Fruit fly (Drosophila melanogaster) whole organism, embryonic: ENCODE data around the gene CG44261.

Source experiments
- Antp ChIP-seq: fragments of 200-800 bp; sonication (Bioruptor generic); optimal IDR thresholded peaks from 3 replicates; lab custom pipeline; 2016; ENCODE audit warnings: missing biosample characterization, missing genetic modification characterization
- Awh ChIP-seq: fragments of 200-800 bp; sonication (Bioruptor generic); IDR thresholded peaks from 2 replicates; pipeline ENCODE4, ENCODE4 v1.3.6; 2022; ENCODE audit warnings: missing biosample characterization, missing genetic modification characterization
- CG10565 ChIP-seq: fragments of 200-800 bp; sonication (Bioruptor generic); optimal IDR thresholded peaks from 3 replicates; lab custom pipeline; 2016; ENCODE audit warnings: missing biosample characterization, mild to moderate bottlenecking, missing genetic modification characterization
- CG11247 ChIP-seq: fragments of 200-800 bp; sonication (Bioruptor generic); IDR thresholded peaks from 2 replicates; pipeline ENCODE4 v1.3.6; 2022; ENCODE audit warnings: missing biosample characterization, missing genetic modification characterization
- CG1233 ChIP-seq: fragments of 200-800 bp; sonication (Bioruptor generic); optimal IDR thresholded peaks from 4 replicates; lab custom pipeline; 2018; ENCODE audit warnings: missing biosample characterization, mild to moderate bottlenecking, missing genetic modification characterization
- CG13424 ChIP-seq: fragments of 200-800 bp; sonication (Bioruptor generic); optimal IDR thresholded peaks from 2 replicates; lab custom pipeline; 2019; ENCODE audit warnings: missing biosample characterization, mild to moderate bottlenecking, missing genetic modification characterization, moderate library complexity
- CG14014 ChIP-seq: fragments of 200-800 bp; sonication (Bioruptor generic); IDR thresholded peaks from 2 replicates; pipeline ENCODE4 v1.3.6; 2022; ENCODE audit warnings: missing biosample characterization, missing genetic modification characterization
- CG14710 ChIP-seq: fragments of 200-800 bp; sonication (Bioruptor generic); optimal IDR thresholded peaks from 3 replicates; lab custom pipeline; 2019; ENCODE audit warnings: missing biosample characterization, mild to moderate bottlenecking, missing genetic modification characterization, moderate library complexity
- CG14965 ChIP-seq: fragments of 200-800 bp; sonication (Bioruptor generic); optimal IDR thresholded peaks from 2 replicates; lab custom pipeline; 2016; ENCODE audit warnings: missing biosample characterization, missing genetic modification characterization, borderline replicate concordance
- CG16815 ChIP-seq: fragments of 200-800 bp; sonication (Bioruptor generic); optimal IDR thresholded peaks from 3 replicates; lab custom pipeline; 2017; ENCODE audit warnings: missing biosample characterization, mild to moderate bottlenecking, missing genetic modification characterization
- CG17359 ChIP-seq: fragments of 200-800 bp; sonication (Bioruptor generic); optimal IDR thresholded peaks from 3 replicates; lab custom pipeline; 2018; ENCODE audit warnings: missing biosample characterization, mild to moderate bottlenecking, missing genetic modification characterization, moderate library complexity
- CG18011 ChIP-seq: fragments of 200-800 bp; sonication (Bioruptor generic); optimal IDR thresholded peaks from 2 replicates; lab custom pipeline; 2017; ENCODE audit warnings: missing biosample characterization, missing genetic modification characterization, mild to moderate bottlenecking, moderate library complexity, missing genotype
- CG18599 ChIP-seq: fragments of 200-800 bp; sonication (Bioruptor generic); optimal IDR thresholded peaks from 3 replicates; lab custom pipeline; 2017; ENCODE audit warnings: missing biosample characterization, missing genetic modification characterization, mild to moderate bottlenecking, moderate library complexity, missing genetic modification reagents
- CG2889 ChIP-seq: fragments of 200-800 bp; sonication (Bioruptor generic); IDR thresholded peaks from 3 replicates; pipeline ENCODE4 v1.3.6; 2022; ENCODE audit warnings: missing biosample characterization, missing genetic modification characterization
- CG3726 ChIP-seq: fragments of 200-800 bp; sonication (Bioruptor generic); IDR thresholded peaks from 3 replicates; pipeline ENCODE4, ENCODE4 v1.3.6; 2022; ENCODE audit warnings: missing biosample characterization, missing genetic modification characterization
- CG43689 ChIP-seq: fragments of 200-800 bp; sonication (Bioruptor generic); IDR thresholded peaks from 2 replicates; pipeline ENCODE4 v1.3.6; 2022; ENCODE audit warnings: missing biosample characterization, missing genetic modification characterization
- CG4404 ChIP-seq: fragments of 200-800 bp; sonication (Bioruptor generic); IDR thresholded peaks from 2 replicates; pipeline ENCODE4 v1.3.6; 2022; ENCODE audit warnings: missing biosample characterization, missing genetic modification characterization
- CG4854 ChIP-seq: fragments of 200-800 bp; sonication (Bioruptor generic); optimal IDR thresholded peaks from 2 replicates; lab custom pipeline; 2016; ENCODE audit warnings: missing biosample characterization, missing genetic modification characterization, inconsistent platforms
- CG8924 ChIP-seq: fragments of 200-800 bp; optimal IDR thresholded peaks from 3 replicates; lab custom pipeline; 2019; ENCODE audit warnings: missing biosample characterization, mild to moderate bottlenecking, missing genetic modification characterization, moderate library complexity
- CG9932 ChIP-seq: fragments of 200-800 bp; sonication (Bioruptor generic); IDR thresholded peaks from 2 replicates; pipeline ENCODE4 v1.3.6; 2022; ENCODE audit warnings: missing biosample characterization, missing genetic modification characterization
- CrebB ChIP-seq: fragments of 200-800 bp; sonication (Bioruptor generic); optimal IDR thresholded peaks from 3 replicates; lab custom pipeline; 2018; ENCODE audit warnings: missing biosample characterization, mild to moderate bottlenecking, missing genetic modification characterization
- D19A ChIP-seq: fragments of 200-800 bp; optimal IDR thresholded peaks from 3 replicates; lab custom pipeline; 2019; ENCODE audit warnings: missing biosample characterization, mild to moderate bottlenecking, missing genetic modification characterization, moderate library complexity
- Dad ChIP-seq: fragments of 200-800 bp; sonication (Bioruptor generic); optimal IDR thresholded peaks from 3 replicates; lab custom pipeline; 2016; ENCODE audit warnings: missing biosample characterization, missing genetic modification characterization
- Dll ChIP-seq: fragments of 200-800 bp; sonication (Bioruptor generic); IDR thresholded peaks from 4 replicates; pipeline ENCODE4 v1.3.6; 2022; ENCODE audit warnings: missing biosample characterization, missing genetic modification characterization; ENCODE audit not compliant: partially characterized antibody
- Doc2 ChIP-seq: fragments of 200-800 bp; sonication (Bioruptor generic); IDR thresholded peaks from 2 replicates; pipeline ENCODE4 v1.3.6; 2022; ENCODE audit warnings: missing biosample characterization, missing genetic modification characterization
- Doc3 ChIP-seq: fragments of 200-800 bp; sonication (Bioruptor generic); IDR thresholded peaks from 3 replicates; pipeline ENCODE4 v1.3.6; 2022; ENCODE audit warnings: missing biosample characterization, missing genetic modification characterization; ENCODE audit not compliant: partially characterized antibody
- Eip74EF ChIP-seq, 2 experiments: fragments of 200-800 bp in 1 of 2; fragments of >200 bp in 1 of 2; sonication (Bioruptor generic) in 1 of 2; optimal IDR thresholded peaks; 2 replicates each; lab custom pipeline; 2017 to 2019; ENCODE audit warnings: missing biosample characterization in 2 of 2, missing genetic modification characterization in 2 of 2, mild to moderate bottlenecking in 1 of 2, moderate library complexity in 1 of 2
- HmgD ChIP-seq: fragments of 200-800 bp; sonication (Bioruptor generic); optimal IDR thresholded peaks from 3 replicates; lab custom pipeline; 2016; ENCODE audit warnings: missing biosample characterization, missing genetic modification characterization
- Meics ChIP-seq: fragments of 200-800 bp; sonication (Bioruptor generic); optimal IDR thresholded peaks from 2 replicates; lab custom pipeline; 2017; ENCODE audit warnings: missing biosample characterization, mild to moderate bottlenecking, missing genetic modification characterization
- NfI ChIP-seq: fragments of 200-800 bp; sonication (Bioruptor generic); optimal IDR thresholded peaks from 3 replicates; lab custom pipeline; 2018; ENCODE audit warnings: missing biosample characterization, mild to moderate bottlenecking, missing genetic modification characterization, moderate library complexity
- Ptx1 ChIP-seq: fragments of 200-800 bp; sonication (Bioruptor generic); IDR thresholded peaks from 2 replicates; pipeline ENCODE4 v1.3.6; 2022; ENCODE audit warnings: missing biosample characterization, missing genetic modification characterization
- TFAM ChIP-seq: fragments of 200-800 bp; sonication (Bioruptor generic); optimal IDR thresholded peaks from 2 replicates; lab custom pipeline; 2017; ENCODE audit warnings: missing biosample characterization, missing genetic modification characterization, inconsistent platforms
- Xrp1 ChIP-seq: fragments of 200-800 bp; sonication (Bioruptor generic); IDR thresholded peaks from 2 replicates; pipeline ENCODE4 v1.3.6; 2022; ENCODE audit warnings: missing biosample characterization, missing genetic modification characterization
- ash1 ChIP-seq: fragments of 200-800 bp; sonication (Bioruptor generic); optimal IDR thresholded peaks from 2 replicates; lab custom pipeline; 2018; ENCODE audit warnings: missing biosample characterization, mild to moderate bottlenecking, missing genetic modification characterization
- bigmax ChIP-seq: fragments of 200-800 bp; sonication (Bioruptor generic); optimal IDR thresholded peaks from 2 replicates; lab custom pipeline; 2018; ENCODE audit warnings: missing biosample characterization, mild to moderate bottlenecking, missing genetic modification characterization
- dm ChIP-seq: fragments of 200-800 bp; sonication (Bioruptor generic); optimal IDR thresholded peaks from 3 replicates; lab custom pipeline; 2016; ENCODE audit warnings: missing biosample characterization, missing genetic modification characterization
- dysf ChIP-seq: fragments of 200-800 bp; sonication (Bioruptor generic); IDR thresholded peaks from 3 replicates; pipeline ENCODE4 v1.3.6; 2022; ENCODE audit warnings: missing biosample characterization, missing genetic modification characterization
- en ChIP-seq: fragments of 200-800 bp; sonication (Bioruptor generic); optimal IDR thresholded peaks from 2 replicates; lab custom pipeline; 2016; ENCODE audit warnings: missing biosample characterization, missing genetic modification characterization
- fu2 ChIP-seq: fragments of 200-800 bp; sonication (Bioruptor generic); optimal IDR thresholded peaks from 2 replicates; lab custom pipeline; 2016; ENCODE audit warnings: missing biosample characterization, missing genetic modification characterization
- gsb ChIP-seq: fragments of 200-800 bp; sonication (Bioruptor generic); IDR thresholded peaks from 2 replicates; pipeline ENCODE4 v1.3.6; 2022; ENCODE audit warnings: missing biosample characterization, missing genetic modification characterization
- ind ChIP-seq: fragments of 200-800 bp; sonication (Bioruptor generic); optimal IDR thresholded peaks from 3 replicates; lab custom pipeline; 2016; ENCODE audit warnings: missing biosample characterization, missing genetic modification characterization
- kay ChIP-seq: fragments of 200-800 bp; sonication (Bioruptor generic); optimal IDR thresholded peaks from 2 replicates; lab custom pipeline; 2016; ENCODE audit warnings: missing biosample characterization, missing genetic modification characterization
- mam ChIP-seq: fragments of 200-800 bp; sonication (Bioruptor generic); optimal IDR thresholded peaks from 3 replicates; lab custom pipeline; 2016; ENCODE audit warnings: missing biosample characterization, missing genetic modification characterization
- nerfin-1 ChIP-seq: fragments of 200-800 bp; sonication (Bioruptor generic); optimal IDR thresholded peaks from 3 replicates; lab custom pipeline; 2019; ENCODE audit warnings: missing biosample characterization, mild to moderate bottlenecking, missing genetic modification characterization, moderate library complexity
- psq ChIP-seq: fragments of 200-800 bp; sonication (Bioruptor generic); optimal IDR thresholded peaks from 2 replicates; lab custom pipeline; 2017; ENCODE audit warnings: missing biosample characterization, missing genetic modification characterization
- pzg ChIP-seq: fragments of 200-800 bp; sonication (Bioruptor generic); optimal IDR thresholded peaks from 3 replicates; lab custom pipeline; 2018; ENCODE audit warnings: missing biosample characterization, mild to moderate bottlenecking, missing genetic modification characterization, moderate library complexity
- shn ChIP-seq: fragments of 200-800 bp; sonication (Bioruptor generic); optimal IDR thresholded peaks from 3 replicates; lab custom pipeline; 2016; ENCODE audit warnings: missing biosample characterization, missing genetic modification characterization
- sima ChIP-seq: fragments of 200-800 bp; sonication (Bioruptor generic); optimal IDR thresholded peaks from 2 replicates; lab custom pipeline; 2016; ENCODE audit warnings: missing biosample characterization, missing genetic modification characterization
- tap ChIP-seq: fragments of 200-800 bp; optimal IDR thresholded peaks from 3 replicates; lab custom pipeline; 2019; ENCODE audit warnings: missing biosample characterization, mild to moderate bottlenecking, missing genetic modification characterization, moderate library complexity
- vvl ChIP-seq: fragments of 200-800 bp; sonication (Bioruptor generic); IDR thresholded peaks from 2 replicates; pipeline ENCODE4 v1.3.6; 2022; ENCODE audit warnings: missing biosample characterization, missing genetic modification characterization

CG44261 gene

dm6 chr3R:9401127-9401603, 6.8 kb downstream of the CG44261 start, which contains the start of the genes RpL34b and CG8132 (continued):
- TF ChIP-seq CG17359 (tag; lab: Kevin White, UChicago): peak; percentile 93
- TF ChIP-seq pzg (GFP tag; lab: Kevin White, UChicago): peak; percentile 97
- TF ChIP-seq dm (GFP tag; lab: Kevin White, UChicago): peak; percentile 100
- TF ChIP-seq ash1 (GFP tag; lab: Kevin White, UChicago): peak; percentile 97
- peak; percentile 93 for TF ChIP-seq gsb
- TF ChIP-seq CG11247 (GFP tag; lab: Robert Waterston, UW): peak; percentile 97
- peak; percentile 95 for TF ChIP-seq CG16815 (GFP tag; lab: Kevin White, UChicago)
- TF ChIP-seq CG10565 (GFP tag; lab: Kevin White, UChicago): peak; percentile 88
- TF ChIP-seq Xrp1: peak; percentile 96
- peak; percentile 95 for TF ChIP-seq dysf (GFP tag; lab: Robert Waterston, UW)
- TF ChIP-seq ind (GFP tag; lab: Kevin White, UChicago): peak; percentile 95
- TF ChIP-seq CrebB (tag; lab: Kevin White, UChicago): peak; percentile 94
- TF ChIP-seq D19A (tag; lab: Kevin White, UChicago): peak; percentile 85
- peak; percentile 95 for TF ChIP-seq Dad (GFP tag; lab: Kevin White, UChicago)
- peak; percentile 92 for TF ChIP-seq nerfin-1 (tag; lab: Kevin White, UChicago)
- peak; percentile 97 for TF ChIP-seq CG18599 (GFP tag; lab: Kevin White, UChicago)
- peak; percentile 93 for TF ChIP-seq Awh (GFP tag; lab: Robert Waterston, UW)
- TF ChIP-seq mam (GFP tag; lab: Kevin White, UChicago): peak; percentile 97
- TF ChIP-seq Ptx1 (GFP tag; lab: Robert Waterston, UW): peak; percentile 97
- peak in 1 of 2 experiments; percentile 87 for TF ChIP-seq Eip74EF (GFP tag; optimal IDR thresholded peaks at IDR 0.05; lab: Kevin White, UChicago)
- peak; percentile 93 for TF ChIP-seq HmgD (GFP tag; lab: Kevin White, UChicago)
- peak; percentile 97 for TF ChIP-seq shn
- TF ChIP-seq CG9932 (GFP tag; lab: Robert Waterston, UW): peak; percentile 98
- no peak for TF ChIP-seq Doc3 (GFP tag; lab: Robert Waterston, UW)
- peak; percentile 89 for TF ChIP-seq Doc2 (GFP tag; lab: Robert Waterston, UW)
- peak; percentile 86 for TF ChIP-seq en (GFP tag; lab: Kevin White, UChicago)
- TF ChIP-seq CG14710 (tag; lab: Kevin White, UChicago): peak; percentile 95
- peak; percentile 75 for TF ChIP-seq sima (GFP tag; lab: Kevin White, UChicago)
- peak; percentile 98 for TF ChIP-seq vvl (GFP tag; lab: Robert Waterston, UW)
- TF ChIP-seq CG4854 (GFP tag; lab: Kevin White, UChicago): peak; percentile 95
- peak; percentile 95 for TF ChIP-seq fu2 (GFP tag; lab: Kevin White, UChicago)
- peak; percentile 97 for TF ChIP-seq Antp (GFP tag; lab: Kevin White, UChicago)
- TF ChIP-seq tap: peak; percentile 89
- peak; percentile 96 for TF ChIP-seq CG1233 (GFP tag; lab: Kevin White, UChicago)
- TF ChIP-seq bigmax (GFP tag; lab: Kevin White, UChicago): peak; percentile 75
- peak; percentile 17 for TF ChIP-seq TFAM
- peak; percentile 95 for TF ChIP-seq CG8924 (tag; lab: Kevin White, UChicago)
- peak; percentile 60 for TF ChIP-seq CG14965 (GFP tag; lab: Kevin White, UChicago)
- TF ChIP-seq psq (GFP tag; lab: Kevin White, UChicago): peak; percentile 87
- peak; percentile 94 for TF ChIP-seq CG14014 (GFP tag; lab: Robert Waterston, UW)
- TF ChIP-seq NfI: peak; percentile 98
- peak; percentile 96 for TF ChIP-seq Meics (GFP tag; lab: Kevin White, UChicago)
- peak; percentile 92 for TF ChIP-seq kay (GFP tag; lab: Kevin White, UChicago)
- peak; percentile 89 for TF ChIP-seq CG3726 (GFP tag; lab: Robert Waterston, UW)
- peak; percentile 89 for TF ChIP-seq CG43689 (GFP tag; lab: Robert Waterston, UW)
- peak; percentile 87 for TF ChIP-seq CG18011
- peak; percentile 95 for TF ChIP-seq CG4404 (GFP tag; lab: Robert Waterston, UW)
- peak; percentile 90 for TF ChIP-seq CG2889 (GFP tag; lab: Robert Waterston, UW)
- TF ChIP-seq Dll (GFP tag; lab: Robert Waterston, UW): peak; percentile 25; the same call in 1 of the 4 replicates
- TF ChIP-seq CG13424 (tag; lab: Kevin White, UChicago): peak; percentile 97
